Fruit fly (Drosophila melanogaster) whole organism, prepupa: ENCODE results near the gene Sik2.

Experiments used
- Blimp-1 ChIP-seq: fragments of 200-800 bp; sonication (Bioruptor generic); optimal IDR thresholded peaks from 3 replicates; lab custom pipeline; 2017; ENCODE audit warnings: missing biosample characterization, missing genetic modification characterization, mild to moderate bottlenecking, moderate library complexity, missing genetic modification reagents
- CG10631 ChIP-seq: fragments of 200-800 bp; sonication (Bioruptor generic); optimal IDR thresholded peaks from 2 replicates; lab custom pipeline; 2016; ENCODE audit warnings: missing biosample characterization, missing genetic modification characterization
- CG11294 ChIP-seq: fragments of 200-800 bp; sonication (Bioruptor generic); IDR thresholded peaks from 2 replicates; pipeline ENCODE4 v1.3.6; 2022; ENCODE audit warnings: missing biosample characterization, missing genetic modification characterization
- CG11762 ChIP-seq: fragments of 200-800 bp; sonication (Bioruptor generic); optimal IDR thresholded peaks from 3 replicates; lab custom pipeline; 2016; ENCODE audit warnings: missing biosample characterization, missing genetic modification characterization; ENCODE audit not compliant: insufficient read depth
- CG15336 ChIP-seq: fragments of 200-800 bp; sonication (Bioruptor generic); IDR thresholded peaks from 2 replicates; pipeline ENCODE4 v1.3.6; 2022; ENCODE audit warnings: missing biosample characterization, missing genetic modification characterization
- CG1621 ChIP-seq: fragments of 200-800 bp; sonication (Bioruptor generic); optimal IDR thresholded peaks from 3 replicates; lab custom pipeline; 2018; ENCODE audit warnings: missing biosample characterization, mild to moderate bottlenecking, missing genetic modification characterization
- CG16779 ChIP-seq: fragments of 200-800 bp; sonication (Bioruptor generic); optimal IDR thresholded peaks from 3 replicates; lab custom pipeline; 2017; ENCODE audit warnings: missing biosample characterization, mild to moderate bottlenecking, missing genetic modification characterization
- CG3032 ChIP-seq: fragments of 200-800 bp; optimal IDR thresholded peaks from 2 replicates; lab custom pipeline; 2019; ENCODE audit warnings: missing biosample characterization, mild to moderate bottlenecking, missing genetic modification characterization, moderate library complexity
- CG34406 ChIP-seq: fragments of 200-800 bp; sonication (Bioruptor generic); optimal IDR thresholded peaks from 3 replicates; lab custom pipeline; 2016; ENCODE audit warnings: missing biosample characterization, missing genetic modification characterization
- CG3919 ChIP-seq: fragments of 200-800 bp; sonication (Bioruptor generic); optimal IDR thresholded peaks from 3 replicates; lab custom pipeline; 2016; ENCODE audit warnings: missing biosample characterization, missing genetic modification characterization
- CG4318 ChIP-seq: fragments of 200-800 bp; sonication (Bioruptor generic); optimal IDR thresholded peaks from 3 replicates; lab custom pipeline; 2017; ENCODE audit warnings: missing biosample characterization, mild to moderate bottlenecking, missing genetic modification characterization
- CG6163 ChIP-seq: fragments of 200-800 bp; sonication (Bioruptor generic); IDR thresholded peaks from 3 replicates; pipeline ENCODE4 v1.3.6; 2022; ENCODE audit warnings: missing biosample characterization, missing genetic modification characterization
- CG6276 ChIP-seq: fragments of 200-800 bp; sonication (Bioruptor generic); optimal IDR thresholded peaks from 2 replicates; lab custom pipeline; 2017; ENCODE audit warnings: missing biosample characterization, mild to moderate bottlenecking, missing genetic modification characterization
- CG6792 ChIP-seq: fragments of 200-800 bp; sonication (Bioruptor generic); optimal IDR thresholded peaks from 3 replicates; lab custom pipeline; 2016; ENCODE audit warnings: missing biosample characterization, missing genetic modification characterization
- CG6808 ChIP-seq: fragments of 200-800 bp; sonication (Bioruptor generic); optimal IDR thresholded peaks from 3 replicates; lab custom pipeline; 2017; ENCODE audit warnings: missing biosample characterization, missing genetic modification characterization, mild to moderate bottlenecking, moderate library complexity, missing genetic modification reagents
- CG6854 ChIP-seq: fragments of 200-800 bp; sonication (Bioruptor generic); optimal IDR thresholded peaks from 2 replicates; lab custom pipeline; 2017; ENCODE audit warnings: missing biosample characterization, mild to moderate bottlenecking, missing genetic modification characterization
- CG8119 ChIP-seq: fragments of 200-800 bp; sonication (Bioruptor generic); IDR thresholded peaks from 3 replicates; pipeline ENCODE4 v1.3.6; 2022; ENCODE audit warnings: missing biosample characterization, missing genetic modification characterization
- CG8319 ChIP-seq: fragments of 200-800 bp; sonication (Bioruptor generic); optimal IDR thresholded peaks from 3 replicates; lab custom pipeline; 2016; ENCODE audit warnings: missing biosample characterization, missing genetic modification characterization
- CG8632 ChIP-seq: fragments of 200-800 bp; sonication (Bioruptor generic); optimal IDR thresholded peaks from 3 replicates; lab custom pipeline; 2016; ENCODE audit warnings: missing biosample characterization, missing genetic modification characterization
- CG9139 ChIP-seq: fragments of 200-800 bp; sonication (Bioruptor generic); optimal IDR thresholded peaks from 3 replicates; lab custom pipeline; 2017; ENCODE audit warnings: missing biosample characterization, mild to moderate bottlenecking, missing genetic modification characterization
- Eip78C ChIP-seq: fragments of 200-800 bp; sonication (Bioruptor generic); peaks from one replicate; lab custom pipeline; 2016; ENCODE audit warnings: missing biosample characterization, missing genetic modification characterization
- Eip93F ChIP-seq: fragments of 200-800 bp; sonication (Bioruptor generic); optimal IDR thresholded peaks from 2 replicates; lab custom pipeline; 2016; ENCODE audit warnings: missing biosample characterization, mild to moderate bottlenecking, missing genetic modification characterization
- Ets21C ChIP-seq: fragments of 200-800 bp; sonication (Bioruptor generic); optimal IDR thresholded peaks from 3 replicates; lab custom pipeline; 2016; ENCODE audit warnings: missing biosample characterization, missing genetic modification characterization
- Ets96B ChIP-seq: fragments of 200-800 bp; optimal IDR thresholded peaks from 2 replicates; lab custom pipeline; 2019; ENCODE audit warnings: missing biosample characterization, mild to moderate bottlenecking, missing genetic modification characterization, moderate library complexity
- Gug ChIP-seq: fragments of 200-800 bp; sonication (Bioruptor generic); IDR thresholded peaks from 2 replicates; pipeline ENCODE4 v1.3.6; 2022; ENCODE audit warnings: missing biosample characterization, missing genetic modification characterization
- Hr38 ChIP-seq: sonication (Bioruptor generic); optimal IDR thresholded peaks from 2 replicates; lab custom pipeline; 2016; ENCODE audit warnings: missing biosample characterization, missing genetic modification characterization
- Hr4 ChIP-seq: fragments of 200-800 bp; sonication (Bioruptor generic); optimal IDR thresholded peaks from 3 replicates; lab custom pipeline; 2016; ENCODE audit warnings: missing biosample characterization, missing genetic modification characterization
- Lpt ChIP-seq: fragments of 200-800 bp; sonication (Bioruptor generic); optimal IDR thresholded peaks from 3 replicates; lab custom pipeline; 2016; ENCODE audit warnings: missing biosample characterization, missing genetic modification characterization
- Met ChIP-seq: fragments of 200-800 bp; sonication (Bioruptor generic); optimal IDR thresholded peaks from 3 replicates; lab custom pipeline; 2016; ENCODE audit warnings: missing biosample characterization, missing genetic modification characterization
- Smox ChIP-seq: fragments of 200-800 bp; sonication (Bioruptor generic); optimal IDR thresholded peaks from 3 replicates; lab custom pipeline; 2016; ENCODE audit warnings: missing biosample characterization, missing genetic modification characterization
- Sox102F ChIP-seq: fragments of 200-800 bp; sonication (Bioruptor generic); optimal IDR thresholded peaks from 2 replicates; lab custom pipeline; 2016; ENCODE audit warnings: missing biosample characterization, mild to moderate bottlenecking, missing genetic modification characterization
- acj6 ChIP-seq: fragments of 200-800 bp; sonication (Bioruptor generic); optimal IDR thresholded peaks from 3 replicates; lab custom pipeline; 2016; ENCODE audit warnings: missing biosample characterization, missing genetic modification characterization
- cyc ChIP-seq: fragments of 200-800 bp; sonication (Bioruptor generic); optimal IDR thresholded peaks from 3 replicates; lab custom pipeline; 2016; ENCODE audit warnings: missing biosample characterization, missing genetic modification characterization
- dac ChIP-seq: fragments of 200-800 bp; sonication (Bioruptor generic); optimal IDR thresholded peaks from 2 replicates; lab custom pipeline; 2017; ENCODE audit warnings: missing biosample characterization, mild to moderate bottlenecking, missing genetic modification characterization
- esn ChIP-seq: fragments of 200-800 bp; sonication (Bioruptor generic); optimal IDR thresholded peaks from 2 replicates; lab custom pipeline; 2016; ENCODE audit warnings: missing biosample characterization, mild to moderate bottlenecking, missing genetic modification characterization, moderate library complexity
- fd59A ChIP-seq: fragments of 200-800 bp; sonication (Bioruptor generic); optimal IDR thresholded peaks from 2 replicates; lab custom pipeline; 2017; ENCODE audit warnings: missing biosample characterization, mild to moderate bottlenecking, missing genetic modification characterization, missing genetic modification reagents
- fkh ChIP-seq: fragments of 200-800 bp; sonication (Bioruptor generic); optimal IDR thresholded peaks from 3 replicates; lab custom pipeline; 2017; ENCODE audit warnings: missing biosample characterization, mild to moderate bottlenecking, missing genetic modification characterization, moderate library complexity
- lz ChIP-seq: fragments of 200-800 bp; sonication (Bioruptor generic); optimal IDR thresholded peaks from 3 replicates; lab custom pipeline; 2016; ENCODE audit warnings: missing biosample characterization, missing genetic modification characterization
- pdm3 ChIP-seq: fragments of 200-800 bp; sonication (Bioruptor generic); optimal IDR thresholded peaks from 3 replicates; lab custom pipeline; 2016; ENCODE audit warnings: missing biosample characterization, missing genetic modification characterization
- salr ChIP-seq, 2 experiments: fragments of 200-800 bp; sonication (Bioruptor generic); optimal IDR thresholded peaks; 3 replicates each; lab custom pipeline; 2016 to 2018; ENCODE audit warnings: missing biosample characterization in 2 of 2, missing genetic modification characterization in 2 of 2, mild to moderate bottlenecking in 1 of 2
- spab ChIP-seq: fragments of 200-800 bp; sonication (Bioruptor generic); optimal IDR thresholded peaks from 2 replicates; lab custom pipeline; 2017; ENCODE audit warnings: missing biosample characterization, mild to moderate bottlenecking, missing genetic modification characterization, missing genetic modification reagents
- ss ChIP-seq, 2 experiments: fragments of 200-800 bp; sonication (Bioruptor generic); optimal IDR thresholded peaks; 2 replicates in 1 of 2; 3 replicates in 1 of 2; lab custom pipeline; 2017 to 2018; ENCODE audit warnings: mild to moderate bottlenecking in 2 of 2, missing biosample characterization in 2 of 2, missing genetic modification characterization in 2 of 2, moderate library complexity in 1 of 2
- svp ChIP-seq: fragments of 200-800 bp; sonication (Bioruptor generic); peaks from one replicate; lab custom pipeline; 2016; ENCODE audit warnings: missing biosample characterization, missing genetic modification characterization
- vri ChIP-seq: fragments of 200-800 bp; sonication (Bioruptor generic); optimal IDR thresholded peaks from 3 replicates; lab custom pipeline; 2016; ENCODE audit warnings: missing biosample characterization, mild to moderate bottlenecking, missing genetic modification characterization

Gene Sik2

dm6 chrX:2012837-2013236, 48.9 kb downstream of the Sik2 start (continued):
- TF ChIP-seq fd59A (GFP tag; lab: Kevin White, UChicago) (peak; percentile 48), CG6808 (GFP tag; lab: Kevin White, UChicago) (peak; percentile 75), cyc (GFP tag; lab: Kevin White, UChicago) (peak; percentile 56), pdm3 (GFP tag; lab: Kevin White, UChicago) (no peak), CG11762 (no peak), CG10631 (no peak), Ets96B (tag; lab: Kevin White, UChicago) (no peak), CG8632 (GFP tag; lab: Kevin White, UChicago) (peak; percentile 32), CG9139 (no peak), CG8319 (GFP tag; lab: Kevin White, UChicago) (no peak), ss (GFP tag; optimal IDR thresholded peaks at IDR 0.05; lab: Kevin White, UChicago) (peak; percentile 54 to 80), fkh (GFP tag; lab: Kevin White, UChicago) (no peak), Blimp-1 (GFP tag; lab: Kevin White, UChicago) (peak; percentile 43), Gug (GFP tag; lab: Robert Waterston, UW) (peak; percentile 15; the same call in 1 of the 2 replicates), svp (GFP tag; lab: Kevin White, UChicago) (no peak), CG6163 (peak; percentile 73), CG6854 (GFP tag; lab: Kevin White, UChicago) (peak; percentile 74), CG3919 (GFP tag; lab: Kevin White, UChicago) (peak; percentile 60)

dm6 chrX:2012121-2012452, 49.6 kb downstream of the Sik2 start:
- TF ChIP-seq spab: no peak
- TF ChIP-seq CG8119 (GFP tag; lab: Robert Waterston, UW): peak; percentile 36; the same call in 1 of the 3 replicates
- no peak for TF ChIP-seq CG4318
- TF ChIP-seq CG1621: no peak
- TF ChIP-seq salr (GFP tag; optimal IDR thresholded peaks at IDR 0.05; lab: Kevin White, UChicago): no peak
- no peak for TF ChIP-seq Met
- TF ChIP-seq dac (GFP tag; lab: Kevin White, UChicago): no peak
- peak in 1 of 2 experiments; percentile 28 for TF ChIP-seq ss (GFP tag; optimal IDR thresholded peaks at IDR 0.05; lab: Kevin White, UChicago)
- no peak for TF ChIP-seq CG15336 (GFP tag; lab: Robert Waterston, UW)
- TF ChIP-seq Lpt (GFP tag; lab: Kevin White, UChicago): no peak
- TF ChIP-seq Gug (GFP tag; lab: Robert Waterston, UW): no peak
- no peak for TF ChIP-seq CG6792
- TF ChIP-seq CG6163: peak; percentile 60
- no peak for TF ChIP-seq Ets96B (tag; lab: Kevin White, UChicago)
- peak; percentile 1 for TF ChIP-seq Eip78C
- no peak for TF ChIP-seq fd59A (GFP tag; lab: Kevin White, UChicago)
- TF ChIP-seq Eip93F (GFP tag; lab: Kevin White, UChicago): no peak
- TF ChIP-seq CG10631: no peak
- no peak for TF ChIP-seq Ets21C (GFP tag; lab: Kevin White, UChicago)

dm6 chrX:2011288-2012120, 50.2 kb downstream of the Sik2 start:
- TF ChIP-seq CG15336 (GFP tag; lab: Robert Waterston, UW) (peak; percentile 55), Met (peak; percentile 51), CG3032 (tag; lab: Kevin White, UChicago) (peak; percentile 15), dac (GFP tag; lab: Kevin White, UChicago) (no peak), CG6276 (GFP tag; lab: Kevin White, UChicago) (peak; percentile 54), Smox (GFP tag; lab: Kevin White, UChicago) (peak; percentile 58), Hr4 (GFP tag; lab: Kevin White, UChicago) (peak; percentile 79), cyc (GFP tag; lab: Kevin White, UChicago) (peak; percentile 16), CG10631 (peak; percentile 60), vri (GFP tag; lab: Kevin White, UChicago) (peak; percentile 5), CG11762 (peak; percentile 21), lz (GFP tag; lab: Kevin White, UChicago) (peak; percentile 42), fd59A (GFP tag; lab: Kevin White, UChicago) (no peak), Ets21C (GFP tag; lab: Kevin White, UChicago) (peak; percentile 2), Blimp-1 (GFP tag; lab: Kevin White, UChicago) (no peak), CG16779 (tag; lab: Kevin White, UChicago) (no peak), esn (GFP tag; lab: Kevin White, UChicago) (peak; percentile 68), CG11294 (GFP tag; lab: Robert Waterston, UW) (no peak), Hr38 (GFP tag; lab: Kevin White, UChicago) (no peak), CG6808 (GFP tag; lab: Kevin White, UChicago) (peak; percentile 16), Lpt (GFP tag; lab: Kevin White, UChicago) (peak; percentile 10), spab (peak; percentile 46), acj6 (GFP tag; lab: Kevin White, UChicago) (peak; percentile 57), CG4318 (no peak), CG34406 (GFP tag; lab: Kevin White, UChicago) (peak; percentile 60), pdm3 (GFP tag; lab: Kevin White, UChicago) (peak; percentile 42), CG6163 (peak; percentile 80), Sox102F (GFP tag; lab: Kevin White, UChicago) (peak; percentile 59)
